Fruit fly (Drosophila melanogaster) whole organism, prepupa: ENCODE data around the gene prt.

Source experiments
- CG16779 ChIP-seq: fragments of 200-800 bp; sonication (Bioruptor generic); optimal IDR thresholded peaks from 3 replicates; lab custom pipeline; 2017; ENCODE audit warnings: missing biosample characterization, mild to moderate bottlenecking, missing genetic modification characterization
- CG7368 ChIP-seq: fragments of 200-800 bp; sonication (Bioruptor generic); optimal IDR thresholded peaks from 3 replicates; lab custom pipeline; 2016; ENCODE audit warnings: missing biosample characterization, missing genetic modification characterization
- CG8119 ChIP-seq: fragments of 200-800 bp; sonication (Bioruptor generic); IDR thresholded peaks from 3 replicates; pipeline ENCODE4 v1.3.6; 2022; ENCODE audit warnings: missing biosample characterization, missing genetic modification characterization
- CG8319 ChIP-seq: fragments of 200-800 bp; sonication (Bioruptor generic); optimal IDR thresholded peaks from 3 replicates; lab custom pipeline; 2016; ENCODE audit warnings: missing biosample characterization, missing genetic modification characterization
- Ets96B ChIP-seq: fragments of 200-800 bp; optimal IDR thresholded peaks from 2 replicates; lab custom pipeline; 2019; ENCODE audit warnings: missing biosample characterization, mild to moderate bottlenecking, missing genetic modification characterization, moderate library complexity
- OdsH ChIP-seq: fragments of 200-800 bp; sonication (Bioruptor generic); optimal IDR thresholded peaks from 3 replicates; lab custom pipeline; 2016; ENCODE audit warnings: missing biosample characterization, missing genetic modification characterization
- lz ChIP-seq: fragments of 200-800 bp; sonication (Bioruptor generic); optimal IDR thresholded peaks from 3 replicates; lab custom pipeline; 2016; ENCODE audit warnings: missing biosample characterization, missing genetic modification characterization

- TF ChIP-seq Ets96B (tag; lab: Kevin White, UChicago) (no peak), CG8119 (GFP tag; lab: Robert Waterston, UW) (no peak), OdsH (GFP tag; lab: Kevin White, UChicago) (no peak), CG8319 (no peak), CG16779 (tag; lab: Kevin White, UChicago) (no peak), CG7368 (peak; percentile 26), lz (GFP tag; lab: Kevin White, UChicago) (no peak)
Observed at dm6 chr3R:23652525-23653108, 46.2 kb downstream of the prt start.
